Fruit fly (Drosophila melanogaster) whole organism, prepupa: ENCODE measurements around the gene Targ2.

Source experiments
- CG10631 ChIP-seq: fragments of 200-800 bp; sonication (Bioruptor generic); optimal IDR thresholded peaks from 2 replicates; lab custom pipeline; 2016; ENCODE audit warnings: missing biosample characterization, missing genetic modification characterization
- CG10669 ChIP-seq: fragments of 200-800 bp; sonication (Bioruptor generic); optimal IDR thresholded peaks from 3 replicates; lab custom pipeline; 2018; ENCODE audit warnings: missing biosample characterization, mild to moderate bottlenecking, missing genetic modification characterization, moderate library complexity
- CG11294 ChIP-seq: fragments of 200-800 bp; sonication (Bioruptor generic); IDR thresholded peaks from 2 replicates; pipeline ENCODE4 v1.3.6; 2022; ENCODE audit warnings: missing biosample characterization, missing genetic modification characterization
- CG11902 ChIP-seq: fragments of 200-800 bp; sonication (Bioruptor generic); optimal IDR thresholded peaks from 3 replicates; lab custom pipeline; 2016; ENCODE audit warnings: missing biosample characterization, missing genetic modification characterization
- CG15336 ChIP-seq: fragments of 200-800 bp; sonication (Bioruptor generic); IDR thresholded peaks from 2 replicates; pipeline ENCODE4 v1.3.6; 2022; ENCODE audit warnings: missing biosample characterization, missing genetic modification characterization
- CG1621 ChIP-seq: fragments of 200-800 bp; sonication (Bioruptor generic); optimal IDR thresholded peaks from 3 replicates; lab custom pipeline; 2018; ENCODE audit warnings: missing biosample characterization, mild to moderate bottlenecking, missing genetic modification characterization
- CG16779 ChIP-seq: fragments of 200-800 bp; sonication (Bioruptor generic); optimal IDR thresholded peaks from 3 replicates; lab custom pipeline; 2017; ENCODE audit warnings: missing biosample characterization, mild to moderate bottlenecking, missing genetic modification characterization
- CG31627 ChIP-seq: fragments of 200-800 bp; sonication (Bioruptor generic); optimal IDR thresholded peaks from 3 replicates; lab custom pipeline; 2016; ENCODE audit warnings: missing biosample characterization, missing genetic modification characterization
- CG32006 ChIP-seq: fragments of 200-800 bp; sonication (Bioruptor generic); optimal IDR thresholded peaks from 3 replicates; lab custom pipeline; 2017; ENCODE audit warnings: missing biosample characterization, mild to moderate bottlenecking, missing genetic modification characterization
- CG34406 ChIP-seq: fragments of 200-800 bp; sonication (Bioruptor generic); optimal IDR thresholded peaks from 3 replicates; lab custom pipeline; 2016; ENCODE audit warnings: missing biosample characterization, missing genetic modification characterization
- CG3919 ChIP-seq: fragments of 200-800 bp; sonication (Bioruptor generic); optimal IDR thresholded peaks from 3 replicates; lab custom pipeline; 2016; ENCODE audit warnings: missing biosample characterization, missing genetic modification characterization
- CG4318 ChIP-seq: fragments of 200-800 bp; sonication (Bioruptor generic); optimal IDR thresholded peaks from 3 replicates; lab custom pipeline; 2017; ENCODE audit warnings: missing biosample characterization, mild to moderate bottlenecking, missing genetic modification characterization
- CG6163 ChIP-seq: fragments of 200-800 bp; sonication (Bioruptor generic); IDR thresholded peaks from 3 replicates; pipeline ENCODE4 v1.3.6; 2022; ENCODE audit warnings: missing biosample characterization, missing genetic modification characterization
- CG6276 ChIP-seq: fragments of 200-800 bp; sonication (Bioruptor generic); optimal IDR thresholded peaks from 2 replicates; lab custom pipeline; 2017; ENCODE audit warnings: missing biosample characterization, mild to moderate bottlenecking, missing genetic modification characterization
- CG6792 ChIP-seq: fragments of 200-800 bp; sonication (Bioruptor generic); optimal IDR thresholded peaks from 3 replicates; lab custom pipeline; 2016; ENCODE audit warnings: missing biosample characterization, missing genetic modification characterization
- CG8119 ChIP-seq: fragments of 200-800 bp; sonication (Bioruptor generic); IDR thresholded peaks from 3 replicates; pipeline ENCODE4 v1.3.6; 2022; ENCODE audit warnings: missing biosample characterization, missing genetic modification characterization
- CG8319 ChIP-seq: fragments of 200-800 bp; sonication (Bioruptor generic); optimal IDR thresholded peaks from 3 replicates; lab custom pipeline; 2016; ENCODE audit warnings: missing biosample characterization, missing genetic modification characterization
- CG8632 ChIP-seq: fragments of 200-800 bp; sonication (Bioruptor generic); optimal IDR thresholded peaks from 3 replicates; lab custom pipeline; 2016; ENCODE audit warnings: missing biosample characterization, missing genetic modification characterization
- CG9139 ChIP-seq: fragments of 200-800 bp; sonication (Bioruptor generic); optimal IDR thresholded peaks from 3 replicates; lab custom pipeline; 2017; ENCODE audit warnings: missing biosample characterization, mild to moderate bottlenecking, missing genetic modification characterization
- Eip75B ChIP-seq: fragments of 200-800 bp; sonication (Bioruptor generic); optimal IDR thresholded peaks from 3 replicates; lab custom pipeline; 2016; ENCODE audit warnings: missing biosample characterization, missing genetic modification characterization
- Eip78C ChIP-seq: fragments of 200-800 bp; sonication (Bioruptor generic); peaks from one replicate; lab custom pipeline; 2016; ENCODE audit warnings: missing biosample characterization, missing genetic modification characterization
- Eip93F ChIP-seq: fragments of 200-800 bp; sonication (Bioruptor generic); optimal IDR thresholded peaks from 2 replicates; lab custom pipeline; 2016; ENCODE audit warnings: missing biosample characterization, mild to moderate bottlenecking, missing genetic modification characterization
- Ets96B ChIP-seq: fragments of 200-800 bp; optimal IDR thresholded peaks from 2 replicates; lab custom pipeline; 2019; ENCODE audit warnings: missing biosample characterization, mild to moderate bottlenecking, missing genetic modification characterization, moderate library complexity
- Gug ChIP-seq: fragments of 200-800 bp; sonication (Bioruptor generic); IDR thresholded peaks from 2 replicates; pipeline ENCODE4 v1.3.6; 2022; ENCODE audit warnings: missing biosample characterization, missing genetic modification characterization
- Hr38 ChIP-seq: sonication (Bioruptor generic); optimal IDR thresholded peaks from 2 replicates; lab custom pipeline; 2016; ENCODE audit warnings: missing biosample characterization, missing genetic modification characterization
- Hr39 ChIP-seq: fragments of 200-800 bp; sonication (Bioruptor generic); optimal IDR thresholded peaks from 2 replicates; lab custom pipeline; 2016; ENCODE audit warnings: missing biosample characterization, missing genetic modification characterization
- Hr4 ChIP-seq: fragments of 200-800 bp; sonication (Bioruptor generic); optimal IDR thresholded peaks from 3 replicates; lab custom pipeline; 2016; ENCODE audit warnings: missing biosample characterization, missing genetic modification characterization
- Lpt ChIP-seq: fragments of 200-800 bp; sonication (Bioruptor generic); optimal IDR thresholded peaks from 3 replicates; lab custom pipeline; 2016; ENCODE audit warnings: missing biosample characterization, missing genetic modification characterization
- Met ChIP-seq: fragments of 200-800 bp; sonication (Bioruptor generic); optimal IDR thresholded peaks from 3 replicates; lab custom pipeline; 2016; ENCODE audit warnings: missing biosample characterization, missing genetic modification characterization
- OdsH ChIP-seq: fragments of 200-800 bp; sonication (Bioruptor generic); optimal IDR thresholded peaks from 3 replicates; lab custom pipeline; 2016; ENCODE audit warnings: missing biosample characterization, missing genetic modification characterization
- Smox ChIP-seq: fragments of 200-800 bp; sonication (Bioruptor generic); optimal IDR thresholded peaks from 3 replicates; lab custom pipeline; 2016; ENCODE audit warnings: missing biosample characterization, missing genetic modification characterization
- Sox102F ChIP-seq: fragments of 200-800 bp; sonication (Bioruptor generic); optimal IDR thresholded peaks from 2 replicates; lab custom pipeline; 2016; ENCODE audit warnings: missing biosample characterization, mild to moderate bottlenecking, missing genetic modification characterization
- Sox14 ChIP-seq: fragments of 200-800 bp; sonication (Bioruptor generic); optimal IDR thresholded peaks from 3 replicates; lab custom pipeline; 2016; ENCODE audit warnings: missing biosample characterization, missing genetic modification characterization
- achi ChIP-seq: fragments of 200-800 bp; sonication (Bioruptor generic); optimal IDR thresholded peaks from 3 replicates; lab custom pipeline; 2016; ENCODE audit warnings: missing biosample characterization, missing genetic modification characterization
- acj6 ChIP-seq: fragments of 200-800 bp; sonication (Bioruptor generic); optimal IDR thresholded peaks from 3 replicates; lab custom pipeline; 2016; ENCODE audit warnings: missing biosample characterization, missing genetic modification characterization
- cyc ChIP-seq: fragments of 200-800 bp; sonication (Bioruptor generic); optimal IDR thresholded peaks from 3 replicates; lab custom pipeline; 2016; ENCODE audit warnings: missing biosample characterization, missing genetic modification characterization
- dac ChIP-seq: fragments of 200-800 bp; sonication (Bioruptor generic); optimal IDR thresholded peaks from 2 replicates; lab custom pipeline; 2017; ENCODE audit warnings: missing biosample characterization, mild to moderate bottlenecking, missing genetic modification characterization
- eg ChIP-seq: fragments of 200-800 bp; sonication (Bioruptor generic); IDR thresholded peaks from 3 replicates; pipeline ENCODE4 v1.3.6; 2022; ENCODE audit warnings: missing biosample characterization, missing genetic modification characterization
- esn ChIP-seq: fragments of 200-800 bp; sonication (Bioruptor generic); optimal IDR thresholded peaks from 2 replicates; lab custom pipeline; 2016; ENCODE audit warnings: missing biosample characterization, mild to moderate bottlenecking, missing genetic modification characterization, moderate library complexity
- fd59A ChIP-seq: fragments of 200-800 bp; sonication (Bioruptor generic); optimal IDR thresholded peaks from 2 replicates; lab custom pipeline; 2017; ENCODE audit warnings: missing biosample characterization, mild to moderate bottlenecking, missing genetic modification characterization, missing genetic modification reagents
- fkh ChIP-seq: fragments of 200-800 bp; sonication (Bioruptor generic); optimal IDR thresholded peaks from 3 replicates; lab custom pipeline; 2017; ENCODE audit warnings: missing biosample characterization, mild to moderate bottlenecking, missing genetic modification characterization, moderate library complexity
- lz ChIP-seq: fragments of 200-800 bp; sonication (Bioruptor generic); optimal IDR thresholded peaks from 3 replicates; lab custom pipeline; 2016; ENCODE audit warnings: missing biosample characterization, missing genetic modification characterization
- net ChIP-seq: fragments of 200-800 bp; sonication (Bioruptor generic); optimal IDR thresholded peaks from 3 replicates; lab custom pipeline; 2016; ENCODE audit warnings: missing biosample characterization, missing genetic modification characterization
- pdm3 ChIP-seq: fragments of 200-800 bp; sonication (Bioruptor generic); optimal IDR thresholded peaks from 3 replicates; lab custom pipeline; 2016; ENCODE audit warnings: missing biosample characterization, missing genetic modification characterization
- salr ChIP-seq, 2 experiments: fragments of 200-800 bp; sonication (Bioruptor generic); optimal IDR thresholded peaks; 3 replicates each; lab custom pipeline; 2016 to 2018; ENCODE audit warnings: missing biosample characterization in 2 of 2, missing genetic modification characterization in 2 of 2, mild to moderate bottlenecking in 1 of 2
- spab ChIP-seq: fragments of 200-800 bp; sonication (Bioruptor generic); optimal IDR thresholded peaks from 2 replicates; lab custom pipeline; 2017; ENCODE audit warnings: missing biosample characterization, mild to moderate bottlenecking, missing genetic modification characterization, missing genetic modification reagents
- ss ChIP-seq, 2 experiments: fragments of 200-800 bp; sonication (Bioruptor generic); optimal IDR thresholded peaks; 2 replicates in 1 of 2; 3 replicates in 1 of 2; lab custom pipeline; 2017 to 2018; ENCODE audit warnings: mild to moderate bottlenecking in 2 of 2, missing biosample characterization in 2 of 2, missing genetic modification characterization in 2 of 2, moderate library complexity in 1 of 2
- svp ChIP-seq: fragments of 200-800 bp; sonication (Bioruptor generic); peaks from one replicate; lab custom pipeline; 2016; ENCODE audit warnings: missing biosample characterization, missing genetic modification characterization
- topi ChIP-seq: fragments of 200-800 bp; sonication (Bioruptor generic); optimal IDR thresholded peaks from 3 replicates; lab custom pipeline; 2016; ENCODE audit warnings: missing biosample characterization, missing genetic modification characterization
- vri ChIP-seq: fragments of 200-800 bp; sonication (Bioruptor generic); optimal IDR thresholded peaks from 3 replicates; lab custom pipeline; 2016; ENCODE audit warnings: missing biosample characterization, mild to moderate bottlenecking, missing genetic modification characterization

Gene Targ2

DNA sequence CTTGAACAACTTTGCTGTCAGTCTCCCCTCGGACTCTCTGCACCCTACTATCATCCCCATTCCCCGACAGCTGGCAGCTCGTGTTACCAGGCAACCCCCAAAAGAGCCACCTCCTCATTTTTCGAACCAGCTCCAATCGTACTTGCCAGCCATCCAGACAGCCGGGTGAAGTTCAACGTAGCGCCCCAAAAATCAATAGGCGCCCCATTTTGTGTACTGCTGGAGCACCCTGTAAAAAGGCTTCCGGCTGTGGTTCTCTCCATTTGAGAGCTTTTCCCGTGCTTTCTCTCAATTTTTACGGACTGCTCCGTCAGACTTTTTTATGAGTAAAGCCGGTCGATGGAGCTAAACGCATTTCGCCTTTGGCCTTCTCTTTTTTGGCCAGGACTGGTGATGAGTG lies 17.4 kb downstream of the Targ2 start:
- no peak for TF ChIP-seq CG4318 (GFP tag; lab: Kevin White, UChicago)
- peak; percentile 29 for TF ChIP-seq Eip78C (GFP tag; lab: Kevin White, UChicago)
- TF ChIP-seq, all 60 proteins: peak for 1

DNA sequence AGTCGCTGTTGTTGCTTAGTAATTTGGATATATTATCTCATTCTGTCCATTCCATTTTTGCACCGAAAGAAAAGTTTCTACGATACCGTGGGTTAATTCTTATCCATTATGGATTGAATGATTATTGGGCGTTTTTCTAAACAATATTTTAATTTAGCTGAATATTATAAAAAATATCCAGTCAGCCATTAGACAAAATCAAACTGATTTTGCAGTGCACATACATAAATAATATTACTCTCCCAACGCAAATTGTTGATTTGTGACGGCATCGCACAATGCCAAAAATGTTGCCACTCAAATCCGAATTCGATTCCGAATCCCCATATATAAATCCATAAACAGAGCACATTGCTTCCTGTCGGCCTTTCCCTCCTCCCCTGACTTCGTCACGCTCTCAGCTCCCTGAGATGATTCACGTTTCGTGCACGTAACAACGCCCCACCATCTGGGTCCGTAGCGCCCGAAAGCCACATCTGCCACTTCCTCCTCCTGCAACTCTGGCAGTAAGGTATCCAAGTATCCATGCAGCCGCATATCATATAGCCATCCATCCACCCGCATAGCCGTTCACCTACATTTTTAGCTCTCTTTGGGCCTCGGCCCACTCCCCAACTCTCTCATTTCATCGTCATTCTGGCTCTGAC lies 26.0 kb downstream of the Targ2 start:
- TF ChIP-seq CG11294 (peak; percentile 52; the same call in 1 of the 2 replicates), CG11902 (GFP tag; lab: Kevin White, UChicago) (no peak), CG8319 (no peak), salr (GFP tag; optimal IDR thresholded peaks at IDR 0.05; lab: Kevin White, UChicago) (peak in 1 of 2 experiments; percentile 70), lz (peak; percentile 49), Met (peak; percentile 70), CG8632 (GFP tag; lab: Kevin White, UChicago) (peak; percentile 47), CG16779 (no peak), Hr4 (GFP tag; lab: Kevin White, UChicago) (peak; percentile 75), Ets96B (tag; lab: Kevin White, UChicago) (peak; percentile 29), acj6 (GFP tag; lab: Kevin White, UChicago) (peak; percentile 71), svp (peak; percentile 79), cyc (GFP tag; lab: Kevin White, UChicago) (peak; percentile 49), CG3919 (GFP tag; lab: Kevin White, UChicago) (peak; percentile 64), Smox (GFP tag; lab: Kevin White, UChicago) (peak; percentile 63), achi (GFP tag; lab: Kevin White, UChicago) (peak; percentile 51), CG10669 (GFP tag; lab: Kevin White, UChicago) (no peak), CG31627 (peak; percentile 60), CG6792 (GFP tag; lab: Kevin White, UChicago) (peak; percentile 47), eg (GFP tag; lab: Robert Waterston, UW) (peak; percentile 85), net (peak; percentile 69), CG1621 (tag; lab: Kevin White, UChicago) (no peak), Hr39 (GFP tag; lab: Kevin White, UChicago) (peak; percentile 64), vri (GFP tag; lab: Kevin White, UChicago) (peak; percentile 69), OdsH (GFP tag; lab: Kevin White, UChicago) (peak; percentile 64), CG9139 (GFP tag; lab: Kevin White, UChicago) (no peak), fd59A (no peak), spab (GFP tag; lab: Kevin White, UChicago) (peak; percentile 16), ss (GFP tag; optimal IDR thresholded peaks at IDR 0.05; lab: Kevin White, UChicago) (peak; percentile 3 to 31), esn (peak; percentile 69), Eip93F (no peak), topi (GFP tag; lab: Kevin White, UChicago) (peak; percentile 57), pdm3 (GFP tag; lab: Kevin White, UChicago) (peak; percentile 70), Lpt (GFP tag; lab: Kevin White, UChicago) (peak; percentile 12), Eip78C (GFP tag; lab: Kevin White, UChicago) (peak; percentile 86), CG6276 (GFP tag; lab: Kevin White, UChicago) (no peak), CG6163 (peak; percentile 65), dac (GFP tag; lab: Kevin White, UChicago) (no peak), Sox102F (GFP tag; lab: Kevin White, UChicago) (peak; percentile 61), CG34406 (GFP tag; lab: Kevin White, UChicago) (peak; percentile 24), CG8119 (GFP tag; lab: Robert Waterston, UW) (peak; percentile 63), fkh (GFP tag; lab: Kevin White, UChicago) (no peak), Sox14 (GFP tag; lab: Kevin White, UChicago) (peak; percentile 51), CG32006 (GFP tag; lab: Kevin White, UChicago) (peak; percentile 76), Gug (peak; percentile 47), CG15336 (GFP tag; lab: Robert Waterston, UW) (peak; percentile 76), CG10631 (GFP tag; lab: Kevin White, UChicago) (peak; percentile 48), Eip75B (peak; percentile 34), Hr38 (no peak)
